Worm (Caenorhabditis elegans): ENCODE data around the gene nhr-161.

DNA sequence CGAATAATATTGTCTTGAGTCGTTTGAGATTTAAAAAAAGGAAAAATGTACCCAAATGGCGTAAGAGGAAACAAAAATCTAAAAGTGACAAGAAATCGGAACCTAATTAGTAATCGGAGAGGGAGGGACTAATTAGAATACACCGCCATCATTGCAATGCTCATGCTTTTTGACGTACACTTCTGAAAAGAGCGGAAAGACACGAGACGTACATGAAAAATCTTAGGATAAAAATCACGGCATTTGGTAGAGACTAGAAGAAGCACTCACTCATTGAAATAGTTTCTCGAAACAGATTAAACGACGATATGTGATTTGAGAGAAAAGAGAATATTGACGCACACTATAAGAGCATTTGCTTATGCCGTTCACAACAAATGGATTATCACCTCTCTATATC, 40.3 kb upstream of the nhr-161 start:
- TF ChIP-seq pqm-1 (tag; optimal IDR thresholded peaks at IDR 0.05): no peak
- no peak for TF ChIP-seq F13H6.1 (tag; optimal IDR thresholded peaks at IDR 0.05)
- no peak for TF ChIP-seq fkh-10 (GFP tag; optimal IDR thresholded peaks at IDR 0.05)
- no peak for TF ChIP-seq hlh-13 (GFP tag; optimal IDR thresholded peaks at IDR 0.05)
- TF ChIP-seq sdc-2 (tag; optimal IDR thresholded peaks at IDR 0.05): no peak
